Worm (Caenorhabditis elegans): ENCODE data around the gene gst-32.
"Not testable (repeated sequence)": the region's sequence is repeated elsewhere in the genome, so short reads cannot be mapped to it uniquely, and the experiment has no call there.

gst-32 gene

ce11 chrII:15169811-15170282 lies 8.5 kb downstream of the gst-32 start, which contains the start of gene gst-29:
gst-29 (minus strand) TSS chrII:15169861.
- TF ChIP-seq him-1 (tag; optimal IDR thresholded peaks at IDR 0.05) (no peak), dao-5 (tag; optimal IDR thresholded peaks at IDR 0.05) (no peak), W03F9.2 (tag; optimal IDR thresholded peaks at IDR 0.05) (no peak)

DNA sequence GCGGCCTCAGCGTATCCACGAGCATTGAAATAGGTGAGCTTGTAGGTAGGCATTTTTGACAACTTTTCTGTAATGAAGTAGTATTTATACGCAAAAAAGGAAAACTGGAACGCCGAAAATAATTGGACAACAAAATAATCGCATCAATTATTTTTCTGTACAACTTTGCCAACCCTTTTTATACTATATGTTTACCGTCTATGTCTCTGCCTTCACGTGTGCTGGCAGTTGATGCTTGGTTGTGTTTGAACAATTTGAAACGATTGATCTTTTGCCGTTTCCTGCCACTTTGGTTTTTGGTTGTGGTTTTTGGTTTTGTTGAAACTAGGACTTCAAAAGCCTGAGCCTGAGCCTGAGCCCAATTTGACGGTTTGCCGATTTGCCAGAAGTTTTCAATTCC lies 11.1 kb downstream of the gst-32 start, which contains the start of gene gst-28:
Gene gst-28, minus strand, starts transcription at position 238 of the 400 bp plus-strand sequence.
- TF ChIP-seq W03F9.2 (tag; optimal IDR thresholded peaks at IDR 0.05) (no peak), dao-5 (tag; optimal IDR thresholded peaks at IDR 0.05) (no peak), him-1 (tag; optimal IDR thresholded peaks at IDR 0.05) (no peak)

DNA sequence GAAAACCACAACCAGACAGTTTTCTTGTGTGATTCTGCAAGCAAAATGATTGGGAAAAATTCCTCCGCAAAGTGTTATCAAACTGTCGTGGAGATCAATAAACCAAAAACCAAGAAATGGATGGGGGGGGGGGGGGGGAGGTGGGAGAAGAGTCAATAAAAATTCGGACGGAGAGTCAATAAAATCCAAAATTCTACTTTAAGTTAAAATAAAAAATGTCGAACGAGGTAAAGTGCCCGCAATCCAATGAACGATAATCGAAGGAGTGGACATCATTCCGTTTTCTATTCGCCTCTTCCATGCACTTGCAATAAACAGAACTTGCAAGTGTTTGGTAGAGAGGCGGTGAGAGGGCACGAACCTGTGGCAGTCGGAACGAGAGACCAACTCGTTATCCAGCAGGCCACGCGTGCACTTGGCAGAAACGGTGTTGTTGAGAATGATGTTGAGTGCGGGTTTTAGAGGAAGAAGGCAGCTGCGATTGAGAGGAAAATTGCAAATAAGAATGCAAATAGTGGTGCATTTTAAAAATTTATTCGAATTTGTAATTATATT lies 12.6 kb downstream of the gst-32 start, which contains the start of gene gst-27:
Gene gst-27, minus strand, starts transcription at position 51 of the 555 bp plus-strand sequence.
- TF ChIP-seq him-1 (tag; optimal IDR thresholded peaks at IDR 0.05) = peak; percentile 44
- TF ChIP-seq W03F9.2 (tag; optimal IDR thresholded peaks at IDR 0.05) = peak; percentile 77
- peak; percentile 77 for TF ChIP-seq dao-5 (tag; optimal IDR thresholded peaks at IDR 0.05)

ce11 chrII:15164453-15164852 lies 13.9 kb downstream of the gst-32 start, which contains the start of gene gst-26:
gst-26 (minus strand) TSS chrII:15164553.
- TF ChIP-seq him-1 (tag; optimal IDR thresholded peaks at IDR 0.05) = no peak
- TF ChIP-seq W03F9.2 (tag; optimal IDR thresholded peaks at IDR 0.05) = no peak

ce11 chrII:15158364-15158763 lies 20.0 kb downstream of the gst-32 start:
- TF ChIP-seq him-1 (tag; optimal IDR thresholded peaks at IDR 0.05) (no peak), W03F9.2 (tag; optimal IDR thresholded peaks at IDR 0.05) (no peak), dao-5 (tag; optimal IDR thresholded peaks at IDR 0.05) (no peak)

- TF ChIP-seq him-1 (tag; optimal IDR thresholded peaks at IDR 0.05) = no peak
- TF ChIP-seq W03F9.2 (tag; optimal IDR thresholded peaks at IDR 0.05) = no peak
- no peak for TF ChIP-seq dao-5 (tag; optimal IDR thresholded peaks at IDR 0.05)
Measured at ce11 chrII:15157880-15158279, 20.5 kb downstream of the gst-32 start, which contains the start of gene ptr-20. ptr-20 (plus strand) TSS chrII:15158180.

ce11 chrII:15148442-15148841 lies 30.0 kb downstream of the gst-32 start:
- TF ChIP-seq W03F9.2 (tag; optimal IDR thresholded peaks at IDR 0.05) (no peak), dao-5 (tag; optimal IDR thresholded peaks at IDR 0.05) (no peak), him-1 (tag; optimal IDR thresholded peaks at IDR 0.05) (no peak)

DNA sequence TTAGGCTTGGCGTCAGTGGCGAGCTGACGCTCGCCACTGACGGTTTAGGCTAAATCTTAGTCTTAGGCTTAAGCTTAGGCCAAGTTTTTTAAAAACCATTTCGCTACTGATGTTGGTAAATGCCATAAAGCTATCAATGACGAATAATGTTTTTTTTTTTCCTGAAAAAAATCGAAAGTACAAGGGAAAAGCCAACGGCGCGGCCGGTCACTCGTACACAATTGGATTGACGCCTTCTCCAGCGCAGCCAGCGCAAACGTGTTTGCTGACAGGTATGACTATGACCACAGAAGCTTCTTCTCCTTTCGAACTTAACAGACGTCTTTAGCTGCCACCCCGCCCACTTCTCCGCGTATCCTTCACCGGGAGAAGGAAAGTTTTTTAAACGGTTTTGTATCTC lies 32.8 kb downstream of the gst-32 start, which contains the start of gene Y53F4B.27:
Gene Y53F4B.27, plus strand, starts transcription at position 301 of the 400 bp plus-strand sequence.
- TF ChIP-seq him-1 (tag; optimal IDR thresholded peaks at IDR 0.05) = no peak
- no peak for TF ChIP-seq dao-5 (tag; optimal IDR thresholded peaks at IDR 0.05)
- TF ChIP-seq W03F9.2 (tag; optimal IDR thresholded peaks at IDR 0.05) = no peak

DNA sequence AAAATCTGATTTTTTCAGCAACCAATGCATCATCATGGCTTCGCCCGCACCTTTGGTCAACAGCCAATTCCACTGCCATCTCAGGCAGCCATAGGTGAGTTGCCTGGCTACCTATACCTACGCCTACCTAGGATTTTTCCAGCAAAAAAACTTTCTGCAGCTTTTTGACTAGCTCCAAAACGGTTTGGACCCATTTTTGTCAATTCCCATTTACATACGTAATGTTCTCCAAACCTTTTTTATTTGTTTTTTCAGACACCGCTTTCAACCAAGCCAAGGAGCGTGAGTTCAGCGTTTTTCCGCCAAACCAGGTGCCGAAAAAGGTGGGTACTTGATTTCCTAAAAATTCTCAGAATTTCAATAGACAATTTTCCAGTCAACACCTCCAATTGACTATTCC lies 34.7 kb downstream of the gst-32 start:
- TF ChIP-seq him-1 (tag; optimal IDR thresholded peaks at IDR 0.05) = no peak
- no peak for TF ChIP-seq dao-5 (tag; optimal IDR thresholded peaks at IDR 0.05)

DNA sequence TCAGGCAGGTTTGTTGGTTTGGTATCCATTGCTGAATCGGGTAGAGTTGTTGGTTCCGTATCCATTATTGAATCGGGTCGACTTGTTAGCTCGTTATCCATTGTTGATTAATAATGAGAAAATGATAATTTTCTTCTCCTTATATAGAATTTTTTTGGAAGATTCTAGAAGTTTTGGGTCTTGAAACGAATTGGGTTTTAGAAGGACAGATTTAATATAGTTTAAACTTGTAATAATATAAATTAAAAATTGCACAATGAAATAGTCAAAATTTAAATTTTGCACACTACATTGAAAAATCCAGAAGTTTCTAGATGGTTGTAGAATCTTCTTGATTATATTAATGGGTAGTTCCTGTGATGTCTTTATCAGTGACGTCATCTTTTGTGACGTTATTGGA lies 37.5 kb downstream of the gst-32 start, which contains the start of gene Y53F4B.26:
Gene Y53F4B.26, minus strand, starts transcription at position 101 of the 400 bp plus-strand sequence.
- TF ChIP-seq W03F9.2, him-1, dao-5 (tag; optimal IDR thresholded peaks at IDR 0.05): not testable (repeated sequence)

ce11 chrII:15135886-15136285 lies 42.5 kb downstream of the gst-32 start, which contains the start of gene Y53F4B.25:
Y53F4B.25 (plus strand) TSS chrII:15136186.
- no peak for TF ChIP-seq him-1 (tag; optimal IDR thresholded peaks at IDR 0.05)
- no peak for TF ChIP-seq dao-5 (tag; optimal IDR thresholded peaks at IDR 0.05)
- TF ChIP-seq W03F9.2 (tag; optimal IDR thresholded peaks at IDR 0.05) = no peak

ce11 chrII:15134332-15134731 lies 44.1 kb downstream of the gst-32 start, which contains the start of gene Y53F4B.24:
Y53F4B.24 (minus strand) TSS chrII:15134432.
- no peak for TF ChIP-seq dao-5 (tag; optimal IDR thresholded peaks at IDR 0.05)
- TF ChIP-seq W03F9.2 (tag; optimal IDR thresholded peaks at IDR 0.05) = no peak
- no peak for TF ChIP-seq him-1 (tag; optimal IDR thresholded peaks at IDR 0.05)

DNA sequence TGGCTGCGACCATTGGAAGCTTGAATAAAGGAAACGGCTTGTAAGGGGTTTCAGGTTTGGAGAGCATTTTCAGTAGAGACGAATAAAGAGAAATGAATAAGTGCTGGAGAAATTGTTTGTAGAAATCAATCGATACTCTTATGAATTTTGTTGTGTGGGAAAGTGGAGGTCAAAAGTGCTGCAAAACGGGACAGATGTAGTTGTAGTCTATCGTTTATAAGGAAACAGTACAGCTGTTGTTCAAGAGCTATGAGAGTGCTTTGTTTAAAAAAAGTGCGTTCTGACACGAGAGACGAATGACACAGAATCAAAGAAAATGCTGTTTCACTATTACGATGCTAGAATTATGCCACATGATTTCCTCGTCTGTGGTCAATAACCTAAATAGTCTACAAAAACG lies 47.9 kb downstream of the gst-32 start, which contains the start of gene Y53F4B.62:
Gene Y53F4B.62, minus strand, starts transcription at position 101 of the 400 bp plus-strand sequence.
- TF ChIP-seq him-1 (tag; optimal IDR thresholded peaks at IDR 0.05) (no peak), W03F9.2 (tag; optimal IDR thresholded peaks at IDR 0.05) (no peak), dao-5 (tag; optimal IDR thresholded peaks at IDR 0.05) (no peak)

Measured in whole organism, L4/young adult.